Worm (Caenorhabditis elegans) whole organism, L1 larva: ENCODE measurements around the gene rpap-2.

Experiments used
- C04F5.9 ChIP-seq: sonication (generic microtip); optimal IDR thresholded peaks from 2 replicates; lab custom pipeline; 2016; ENCODE audit warnings: missing genetic modification characterization, missing compliant biosample characterization
- C16A3.4 ChIP-seq: fragments of 150-350 bp; optimal IDR thresholded peaks from 2 replicates; lab custom pipeline; 2014; ENCODE audit warnings: missing biosample characterization, missing genetic modification characterization
- C34B4.2 ChIP-seq: sonication (generic microtip); optimal IDR thresholded peaks from 2 replicates; lab custom pipeline; 2017; ENCODE audit warnings: mild to moderate bottlenecking, missing genetic modification characterization, missing compliant biosample characterization
- F16B12.6 ChIP-seq: fragments of 150-350 bp; optimal IDR thresholded peaks from 2 replicates; lab custom pipeline; 2014; ENCODE audit warnings: missing biosample characterization, missing genetic modification characterization
- alr-1 ChIP-seq: fragments of 200-800 bp; sonication (Bioruptor generic); optimal IDR thresholded peaks from 2 replicates; lab custom pipeline; 2018; ENCODE audit warnings: borderline replicate concordance, mild to moderate bottlenecking, missing genetic modification characterization, missing compliant biosample characterization
- aly-2 ChIP-seq: fragments of 150-350 bp; optimal IDR thresholded peaks from 2 replicates; lab custom pipeline; 2014; ENCODE audit warnings: missing biosample characterization, missing genetic modification characterization
- ama-1 ChIP-seq: fragments of 150-350 bp; optimal IDR thresholded peaks from 2 replicates; lab custom pipeline; 2014
- ceh-63 ChIP-seq: fragments of 200-800 bp; sonication (Bioruptor generic); optimal IDR thresholded peaks from 2 replicates; lab custom pipeline; 2018; ENCODE audit warnings: mild to moderate bottlenecking, missing genetic modification characterization, missing compliant biosample characterization
- ceh-8 ChIP-seq: fragments of 200-800 bp; sonication (Bioruptor generic); optimal IDR thresholded peaks from 2 replicates; lab custom pipeline; 2018; ENCODE audit warnings: mild to moderate bottlenecking, missing genetic modification characterization, moderate library complexity, missing compliant biosample characterization
- ceh-82 ChIP-seq, 3 experiments: fragments of 150-350 bp in 1 of 3; sonication (generic microtip) in 2 of 3; optimal IDR thresholded peaks; 2 replicates each; lab custom pipeline; 2014 to 2017; ENCODE audit warnings: missing biosample characterization in 3 of 3, missing genetic modification characterization in 3 of 3
- ceh-90 ChIP-seq: sonication (generic microtip); optimal IDR thresholded peaks from 2 replicates; lab custom pipeline; 2016; ENCODE audit warnings: missing genetic modification characterization, missing compliant biosample characterization
- ces-1 ChIP-seq: fragments of 150-350 bp; optimal IDR thresholded peaks from 2 replicates; lab custom pipeline; 2014; ENCODE audit warnings: missing biosample characterization, missing genetic modification reagents, missing genetic modification characterization
- dpl-1 ChIP-seq, 3 experiments: fragments of 150-350 bp in 2 of 3; sonication (generic microtip) in 1 of 3; optimal IDR thresholded peaks; 2 replicates each; lab custom pipeline; 2014 to 2017; ENCODE audit warnings: missing biosample characterization in 3 of 3, missing genetic modification characterization in 3 of 3, missing genetic modification reagents in 3 of 3
- efl-3 ChIP-seq: fragments of 200-800 bp; sonication (Bioruptor generic); optimal IDR thresholded peaks from 2 replicates; lab custom pipeline; 2018; ENCODE audit warnings: mild to moderate bottlenecking, missing genetic modification characterization, missing compliant biosample characterization
- elt-2 ChIP-seq: sonication (generic microtip); optimal IDR thresholded peaks from 2 replicates; lab custom pipeline; 2016; ENCODE audit warnings: missing genetic modification characterization, mild to moderate bottlenecking, inconsistent platforms, missing compliant biosample characterization, missing genetic modification reagents
- elt-3 ChIP-seq, 6 experiments: fragments of 150-350 bp in 1 of 6; sonication (generic microtip); optimal IDR thresholded peaks; 2 replicates each; lab custom pipeline; 2017 to 2018; ENCODE audit warnings: missing biosample characterization in 6 of 6, missing genetic modification characterization in 6 of 6, inconsistent platforms in 1 of 6
- fkh-10 ChIP-seq: sonication (generic microtip); optimal IDR thresholded peaks from 2 replicates; lab custom pipeline; 2017; ENCODE audit warnings: missing biosample characterization, missing genetic modification reagents, missing genetic modification characterization
- fkh-8 ChIP-seq: sonication (generic microtip); optimal IDR thresholded peaks from 2 replicates; lab custom pipeline; 2016; ENCODE audit warnings: mild to moderate bottlenecking, missing genetic modification characterization, missing compliant biosample characterization
- grh-1 ChIP-seq: fragments of 200-800 bp; sonication (Bioruptor generic); IDR thresholded peaks from 2 replicates; pipeline ENCODE4 v1.3.6; 2022; ENCODE audit warnings: missing genetic modification reagents, missing genetic modification characterization, missing compliant biosample characterization
- hlh-17 ChIP-seq: fragments of 200-800 bp; sonication (Bioruptor generic); optimal IDR thresholded peaks from 2 replicates; lab custom pipeline; 2018; ENCODE audit warnings: missing genetic modification characterization, mild to moderate bottlenecking, missing compliant biosample characterization, moderate library complexity, borderline replicate concordance
- hlh-4 ChIP-seq: sonication (generic microtip); optimal IDR thresholded peaks from 2 replicates; lab custom pipeline; 2016; ENCODE audit warnings: mild to moderate bottlenecking, missing genetic modification characterization, missing compliant biosample characterization
- isw-1 ChIP-seq: fragments of 200-800 bp; sonication (Bioruptor generic); IDR thresholded peaks from 2 replicates; pipeline ENCODE4 v1.3.6; 2022; ENCODE audit warnings: missing genetic modification characterization, missing compliant biosample characterization
- lin-13 ChIP-seq: fragments of 150-350 bp; optimal IDR thresholded peaks from 2 replicates; lab custom pipeline; 2014; ENCODE audit warnings: missing biosample characterization, missing genetic modification reagents, missing genetic modification characterization
- lin-35 ChIP-seq, 2 experiments: fragments of 150-350 bp; optimal IDR thresholded peaks; 2 replicates each; lab custom pipeline; 2014; ENCODE audit warnings: missing biosample characterization in 2 of 2, missing genetic modification characterization in 2 of 2, missing genetic modification reagents in 2 of 2
- lin-39 ChIP-seq: fragments of 150-350 bp; optimal IDR thresholded peaks from 2 replicates; lab custom pipeline; 2014; ENCODE audit warnings: missing biosample characterization, missing genetic modification reagents, missing genetic modification characterization
- lir-3 ChIP-seq: sonication (generic microtip); optimal IDR thresholded peaks from 2 replicates; lab custom pipeline; 2016; ENCODE audit warnings: mild to moderate bottlenecking, missing genetic modification characterization, moderate library complexity, missing compliant biosample characterization; ENCODE audit not compliant: poor library complexity
- mab-9 ChIP-seq: fragments of 200-800 bp; sonication (Bioruptor generic); IDR thresholded peaks from 2 replicates; pipeline ENCODE4 v1.3.6; 2022; ENCODE audit warnings: missing genetic modification reagents, missing genetic modification characterization, missing compliant biosample characterization
- mdl-1 ChIP-seq, 2 experiments: fragments of 150-350 bp; optimal IDR thresholded peaks; 2 replicates each; lab custom pipeline; 2014 to 2017; ENCODE audit warnings: missing biosample characterization in 2 of 2, missing genetic modification characterization in 2 of 2, inconsistent platforms in 1 of 2
- mef-2 ChIP-seq: fragments of 150-350 bp; optimal IDR thresholded peaks from 2 replicates; lab custom pipeline; 2014; ENCODE audit warnings: missing biosample characterization, missing genetic modification characterization
- mep-1 ChIP-seq: fragments of 150-350 bp; optimal IDR thresholded peaks from 2 replicates; lab custom pipeline; 2014; ENCODE audit warnings: missing biosample characterization, missing genetic modification characterization
- nhr-11 ChIP-seq: fragments of 150-350 bp; optimal IDR thresholded peaks from 2 replicates; lab custom pipeline; 2014; ENCODE audit warnings: missing biosample characterization, missing genetic modification characterization
- nhr-12 ChIP-seq: sonication (generic microtip); optimal IDR thresholded peaks from 2 replicates; lab custom pipeline; 2017; ENCODE audit warnings: missing biosample characterization, missing genetic modification characterization
- nhr-19 ChIP-seq: fragments of 200-800 bp; sonication (Bioruptor generic); conservative IDR thresholded peaks from 2 replicates; pipeline ENCODE4 v1.3.6; 2022; ENCODE audit warnings: missing genetic modification characterization, missing compliant biosample characterization
- nhr-237 ChIP-seq: fragments of 150-350 bp; optimal IDR thresholded peaks from 2 replicates; lab custom pipeline; 2014; ENCODE audit warnings: missing biosample characterization, missing genetic modification characterization
- nhr-28 ChIP-seq: fragments of 150-350 bp; optimal IDR thresholded peaks from 2 replicates; lab custom pipeline; 2014; ENCODE audit warnings: missing biosample characterization, missing genetic modification characterization
- nhr-71 ChIP-seq: sonication (generic microtip); optimal IDR thresholded peaks from 2 replicates; lab custom pipeline; 2016; ENCODE audit warnings: mild to moderate bottlenecking, missing genetic modification characterization, moderate library complexity, missing compliant biosample characterization
- nhr-77 ChIP-seq: fragments of 150-350 bp; optimal IDR thresholded peaks from 2 replicates; lab custom pipeline; 2014; ENCODE audit warnings: missing biosample characterization, missing genetic modification characterization
- nhr-84 ChIP-seq: sonication (generic microtip); optimal IDR thresholded peaks from 2 replicates; lab custom pipeline; 2017; ENCODE audit warnings: missing biosample characterization, missing genetic modification characterization
- nhr-90 ChIP-seq: sonication (generic microtip); optimal IDR thresholded peaks from 2 replicates; lab custom pipeline; 2016; ENCODE audit warnings: mild to moderate bottlenecking, missing genetic modification characterization, missing compliant biosample characterization; ENCODE audit not compliant: poor library complexity
- pax-3 ChIP-seq: fragments of 200-800 bp; sonication (Bioruptor generic); optimal IDR thresholded peaks from 2 replicates; lab custom pipeline; 2018; ENCODE audit warnings: mild to moderate bottlenecking, missing genetic modification characterization, moderate library complexity, missing compliant biosample characterization
- rnt-1 ChIP-seq: sonication (generic microtip); optimal IDR thresholded peaks from 2 replicates; lab custom pipeline; 2016; ENCODE audit warnings: mild to moderate bottlenecking, missing genetic modification characterization, moderate library complexity, missing compliant biosample characterization
- skn-1 ChIP-seq: fragments of 150-350 bp; optimal IDR thresholded peaks from 2 replicates; lab custom pipeline; 2014; ENCODE audit warnings: missing biosample characterization, missing genetic modification characterization
- snpc-4 ChIP-seq: fragments of 150-350 bp; optimal IDR thresholded peaks from 2 replicates; lab custom pipeline; 2014; ENCODE audit warnings: missing biosample characterization, missing genetic modification characterization
- snu-23 ChIP-seq: sonication (generic microtip); optimal IDR thresholded peaks from 2 replicates; lab custom pipeline; 2016; ENCODE audit warnings: missing genetic modification characterization, missing compliant biosample characterization
- sptf-1 ChIP-seq: fragments of 150-350 bp; optimal IDR thresholded peaks from 2 replicates; lab custom pipeline; 2014; ENCODE audit warnings: missing biosample characterization, missing genetic modification characterization
- swsn-7 ChIP-seq: sonication (generic microtip); optimal IDR thresholded peaks from 2 replicates; lab custom pipeline; 2016; ENCODE audit warnings: missing genetic modification characterization, missing compliant biosample characterization
- unc-130 ChIP-seq: fragments of 150-350 bp; optimal IDR thresholded peaks from 2 replicates; lab custom pipeline; 2017; ENCODE audit warnings: missing biosample characterization, missing genetic modification characterization, inconsistent platforms
- unc-98 ChIP-seq: fragments of 200-800 bp; sonication (Bioruptor generic); IDR thresholded peaks from 2 replicates; pipeline ENCODE4 v1.3.6; 2022; ENCODE audit warnings: missing genetic modification characterization, missing compliant biosample characterization
- xbp-1 ChIP-seq: sonication (generic microtip); optimal IDR thresholded peaks from 2 replicates; lab custom pipeline; 2016; ENCODE audit warnings: missing genetic modification characterization, missing compliant biosample characterization
- zag-1 ChIP-seq: fragments of 150-350 bp; optimal IDR thresholded peaks from 2 replicates; lab custom pipeline; 2014; ENCODE audit warnings: missing biosample characterization, missing genetic modification characterization
- ztf-11 ChIP-seq, 2 experiments: sonication (generic microtip); optimal IDR thresholded peaks; 2 replicates each; lab custom pipeline; 2016 to 2017; ENCODE audit warnings: missing genetic modification characterization in 2 of 2, missing biosample characterization in 1 of 2, missing compliant biosample characterization in 1 of 2

The rpap-2 gene

ce11 chrIII:8971255-8972020 is 3.7 kb downstream of the rpap-2 start, which contains the start of the genes eif-3.D and R08D7.4 (continued):
- no peak for TF ChIP-seq hlh-17
- TF ChIP-seq nhr-28 (tag; lab: Kevin White, UChicago): no peak
- no peak for TF ChIP-seq elt-2 (tag; lab: Kevin White, UChicago)
- TF ChIP-seq nhr-71 (tag; lab: Kevin White, UChicago): peak; percentile 77
- peak in 1 of 2 experiments; percentile 56 for TF ChIP-seq mdl-1 (tag; optimal IDR thresholded peaks at IDR 0.05; lab: Kevin White, UChicago)
- TF ChIP-seq unc-98 (GFP tag; lab: Robert Waterston, UW): no peak
- peak; percentile 47 for TF ChIP-seq lir-3 (tag; lab: Kevin White, UChicago)
- TF ChIP-seq ama-1 (lab: Kevin White, UChicago): no peak
- peak; percentile 88 for TF ChIP-seq rnt-1 (tag; lab: Kevin White, UChicago)
- peak; percentile 63 to 77 (median 76) for TF ChIP-seq dpl-1 (GFP tag; optimal IDR thresholded peaks at IDR 0.05; lab: Kevin White, UChicago)
- peak in 1 of 2 experiments; percentile 46 for TF ChIP-seq ztf-11 (tag; optimal IDR thresholded peaks at IDR 0.05; lab: Kevin White, UChicago)
- TF ChIP-seq skn-1 (tag; lab: Kevin White, UChicago): peak; percentile 50
- peak; percentile 75 for TF ChIP-seq swsn-7 (tag; lab: Kevin White, UChicago)
- peak; percentile 59 for TF ChIP-seq nhr-19 (GFP tag; lab: Robert Waterston, UW)
- no peak for TF ChIP-seq fkh-8 (tag; lab: Kevin White, UChicago)
- TF ChIP-seq lin-35 (GFP tag; optimal IDR thresholded peaks at IDR 0.05; lab: Kevin White, UChicago): peak; percentile 71 to 81
- peak; percentile 77 for TF ChIP-seq snu-23 (GFP tag; lab: Kevin White, UChicago)
- TF ChIP-seq pax-3: no peak
- TF ChIP-seq fkh-10 (GFP tag; lab: Kevin White, UChicago): no peak
- TF ChIP-seq grh-1 (GFP tag; lab: Robert Waterston, UW): no peak
- TF ChIP-seq efl-3 (GFP tag; lab: Kevin White, UChicago): no peak
- TF ChIP-seq nhr-12 (tag; lab: Kevin White, UChicago): no peak
- peak; percentile 57 for TF ChIP-seq lin-13 (GFP tag; lab: Kevin White, UChicago)
- TF ChIP-seq nhr-84 (tag; lab: Kevin White, UChicago): no peak
- peak in 2 of 6 experiments; percentile 20 to 29 for TF ChIP-seq elt-3 (tag; optimal IDR thresholded peaks at IDR 0.05; lab: Kevin White, UChicago)
- peak; percentile 61 for TF ChIP-seq unc-130 (tag; lab: Kevin White, UChicago)
- TF ChIP-seq nhr-237: no peak
- TF ChIP-seq C16A3.4: peak; percentile 63
- TF ChIP-seq nhr-90 (tag; lab: Kevin White, UChicago): peak; percentile 57
- TF ChIP-seq hlh-4 (tag; lab: Kevin White, UChicago): no peak
- TF ChIP-seq ceh-63 (GFP tag; lab: Kevin White, UChicago): no peak
- TF ChIP-seq C04F5.9: peak; percentile 70
- no peak for TF ChIP-seq C34B4.2 (tag; lab: Kevin White, UChicago)
- TF ChIP-seq alr-1 (tag; lab: Kevin White, UChicago): peak; percentile 91
- TF ChIP-seq mep-1 (tag; lab: Kevin White, UChicago): peak; percentile 85
- no peak for TF ChIP-seq zag-1
- TF ChIP-seq xbp-1 (tag; lab: Kevin White, UChicago): peak; percentile 59
- peak; percentile 60 for TF ChIP-seq lin-39 (tag; lab: Kevin White, UChicago)
- peak; percentile 54 for TF ChIP-seq F16B12.6 (tag; lab: Kevin White, UChicago)
- no peak for TF ChIP-seq mef-2 (tag; lab: Kevin White, UChicago)
- TF ChIP-seq ces-1 (GFP tag; lab: Kevin White, UChicago): no peak
- no peak for TF ChIP-seq nhr-11 (tag; lab: Kevin White, UChicago)
- no peak for TF ChIP-seq sptf-1
- TF ChIP-seq ceh-8 (GFP tag; lab: Kevin White, UChicago): no peak
- TF ChIP-seq aly-2: no peak
- no peak; the same call in 1 of the 2 replicates for TF ChIP-seq isw-1
- peak; percentile 39 for TF ChIP-seq ceh-90 (tag; lab: Kevin White, UChicago)
- peak; percentile 43 to 59 (median 53) for TF ChIP-seq ceh-82 (tag; optimal IDR thresholded peaks at IDR 0.05; lab: Kevin White, UChicago)
- peak; percentile 17 for TF ChIP-seq nhr-77 (tag; lab: Kevin White, UChicago)
- no peak for TF ChIP-seq mab-9
- peak; percentile 41 for TF ChIP-seq snpc-4 (tag; lab: Kevin White, UChicago)
